Worm (Caenorhabditis elegans): Measurements from ENCODE around the gene spig-3.

DNA sequence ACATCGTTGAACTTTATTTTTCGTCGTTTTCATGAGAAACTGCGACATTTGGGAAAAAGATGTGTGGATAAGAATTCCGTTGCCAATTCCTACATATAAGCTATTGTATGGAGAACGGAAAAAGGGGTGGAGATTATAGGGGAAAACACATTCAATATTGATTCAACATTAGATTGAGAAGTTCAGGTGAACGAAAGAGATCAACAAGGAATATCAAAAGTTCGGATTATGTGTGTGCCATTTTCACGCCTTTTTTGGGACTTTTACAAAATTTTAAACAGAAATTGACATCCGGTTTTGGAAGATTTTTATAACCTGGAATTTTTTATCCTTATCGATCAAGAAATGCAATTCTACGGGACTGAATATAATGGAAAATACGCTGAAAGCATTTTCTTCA is 28.3 kb upstream of the spig-3 start, which contains the start of gene F47B8.5:
- TF ChIP-seq ZK546.5 (tag; optimal IDR thresholded peaks at IDR 0.05) (no peak), dpl-1 (GFP tag; optimal IDR thresholded peaks at IDR 0.05) (no peak), skn-1 (tag; optimal IDR thresholded peaks at IDR 0.05) (no peak), ces-1 (GFP tag; optimal IDR thresholded peaks at IDR 0.05) (no peak), fkh-10 (GFP tag; optimal IDR thresholded peaks at IDR 0.05) (no peak), php-3 (GFP tag; IDR thresholded peaks at IDR 0.05) (no peak)
